Fruit fly (Drosophila melanogaster): ENCODE data around the gene CG33270.

DNA sequence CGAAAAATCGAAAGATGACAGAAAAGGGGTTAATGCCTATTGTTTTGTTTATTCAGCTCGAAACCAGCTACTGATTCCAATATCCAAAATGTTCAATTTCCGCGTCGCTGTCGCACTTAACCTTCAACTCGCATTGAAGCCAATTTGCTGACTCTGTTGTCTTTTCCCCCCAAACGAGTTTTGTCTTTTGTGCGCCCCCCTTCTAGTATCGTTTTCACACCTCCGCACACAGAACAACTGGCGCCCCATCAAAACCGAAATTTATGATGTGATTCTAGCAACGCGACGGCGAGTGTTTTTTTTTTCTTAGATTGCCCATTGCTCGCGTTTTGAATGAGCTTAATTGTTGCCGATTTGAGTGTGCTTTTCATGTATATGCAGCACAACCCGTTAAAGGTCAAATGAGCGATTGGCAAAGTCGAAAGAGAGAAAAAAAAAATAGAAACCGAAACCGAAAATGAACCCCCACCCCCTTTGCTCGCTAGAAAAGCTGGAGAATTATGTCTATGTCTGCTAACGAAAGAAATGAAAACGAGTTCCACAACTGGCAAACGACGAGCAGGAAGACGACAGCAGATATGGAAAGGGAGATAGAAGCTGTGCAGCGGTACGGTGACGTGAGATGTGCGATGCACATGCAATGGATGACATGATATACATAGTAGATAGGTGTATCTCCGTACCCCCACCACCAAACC is 27.9 kb downstream of the CG33270 start:
- TF ChIP-seq usp (GFP tag; optimal IDR thresholded peaks at IDR 0.05) (no peak), CG8478 (optimal IDR thresholded peaks at IDR 0.05) (no peak)

Measured in whole organism.